Fruit fly (Drosophila melanogaster) whole organism, prepupa: Measurements from ENCODE around the gene rdx.
A peak's percentile ranks its signal among the peaks of the same experiment; 100 is the strongest.

Experiments used
- CG16779 ChIP-seq: fragments of 200-800 bp; sonication (Bioruptor generic); optimal IDR thresholded peaks from 3 replicates; lab custom pipeline; 2017; ENCODE audit warnings: missing biosample characterization, mild to moderate bottlenecking, missing genetic modification characterization
- CG3032 ChIP-seq: fragments of 200-800 bp; optimal IDR thresholded peaks from 2 replicates; lab custom pipeline; 2019; ENCODE audit warnings: missing biosample characterization, mild to moderate bottlenecking, missing genetic modification characterization, moderate library complexity
- CG34406 ChIP-seq: fragments of 200-800 bp; sonication (Bioruptor generic); optimal IDR thresholded peaks from 3 replicates; lab custom pipeline; 2016; ENCODE audit warnings: missing biosample characterization, missing genetic modification characterization
- CG8119 ChIP-seq: fragments of 200-800 bp; sonication (Bioruptor generic); IDR thresholded peaks from 3 replicates; pipeline ENCODE4 v1.3.6; 2022; ENCODE audit warnings: missing biosample characterization, missing genetic modification characterization
- Eip75B ChIP-seq: fragments of 200-800 bp; sonication (Bioruptor generic); optimal IDR thresholded peaks from 3 replicates; lab custom pipeline; 2016; ENCODE audit warnings: missing biosample characterization, missing genetic modification characterization
- Gug ChIP-seq: fragments of 200-800 bp; sonication (Bioruptor generic); IDR thresholded peaks from 2 replicates; pipeline ENCODE4 v1.3.6; 2022; ENCODE audit warnings: missing biosample characterization, missing genetic modification characterization
- Hr39 ChIP-seq: fragments of 200-800 bp; sonication (Bioruptor generic); optimal IDR thresholded peaks from 2 replicates; lab custom pipeline; 2016; ENCODE audit warnings: missing biosample characterization, missing genetic modification characterization
- Met ChIP-seq: fragments of 200-800 bp; sonication (Bioruptor generic); optimal IDR thresholded peaks from 3 replicates; lab custom pipeline; 2016; ENCODE audit warnings: missing biosample characterization, missing genetic modification characterization
- OdsH ChIP-seq: fragments of 200-800 bp; sonication (Bioruptor generic); optimal IDR thresholded peaks from 3 replicates; lab custom pipeline; 2016; ENCODE audit warnings: missing biosample characterization, missing genetic modification characterization
- acj6 ChIP-seq: fragments of 200-800 bp; sonication (Bioruptor generic); optimal IDR thresholded peaks from 3 replicates; lab custom pipeline; 2016; ENCODE audit warnings: missing biosample characterization, missing genetic modification characterization
- fd59A ChIP-seq: fragments of 200-800 bp; sonication (Bioruptor generic); optimal IDR thresholded peaks from 2 replicates; lab custom pipeline; 2017; ENCODE audit warnings: missing biosample characterization, mild to moderate bottlenecking, missing genetic modification characterization, missing genetic modification reagents
- fd85E ChIP-seq: fragments of 200-800 bp; sonication (Bioruptor generic); optimal IDR thresholded peaks from 3 replicates; lab custom pipeline; 2016; ENCODE audit warnings: missing biosample characterization, missing genetic modification characterization
- fkh ChIP-seq: fragments of 200-800 bp; sonication (Bioruptor generic); optimal IDR thresholded peaks from 3 replicates; lab custom pipeline; 2017; ENCODE audit warnings: missing biosample characterization, mild to moderate bottlenecking, missing genetic modification characterization, moderate library complexity

DNA sequence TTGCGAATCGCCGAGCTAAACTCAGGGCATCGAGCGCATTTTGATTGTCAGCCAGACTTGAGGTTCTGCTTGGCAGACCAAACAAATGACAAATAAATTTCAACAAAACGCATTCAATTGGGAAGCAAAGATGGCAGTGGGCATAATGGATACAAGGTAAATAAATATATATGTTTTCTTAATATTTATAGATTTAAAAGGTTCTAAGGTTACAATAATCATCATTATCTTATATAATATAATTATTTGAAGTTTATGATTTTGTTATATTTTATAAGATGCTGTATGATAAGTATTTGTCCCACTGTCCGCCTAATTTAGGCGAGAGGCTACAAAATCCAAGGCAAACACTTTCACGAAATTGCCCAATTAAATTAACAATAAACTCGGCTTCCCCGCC lies 113.8 kb downstream of the rdx start:
- no peak for TF ChIP-seq Eip75B (GFP tag; lab: Kevin White, UChicago)
- no peak for TF ChIP-seq Gug (GFP tag; lab: Robert Waterston, UW)
- TF ChIP-seq CG16779 (tag; lab: Kevin White, UChicago), result no peak
- TF ChIP-seq OdsH (GFP tag; lab: Kevin White, UChicago), result peak; percentile 25
- TF ChIP-seq acj6 (GFP tag; lab: Kevin White, UChicago), result no peak
- no peak for TF ChIP-seq Hr39 (GFP tag; lab: Kevin White, UChicago)
- TF ChIP-seq CG34406 (GFP tag; lab: Kevin White, UChicago), result no peak
- TF ChIP-seq fkh (GFP tag; lab: Kevin White, UChicago), result no peak
- TF ChIP-seq Met, result no peak
- peak; percentile 25 for TF ChIP-seq CG3032
- TF ChIP-seq fd85E (GFP tag; lab: Kevin White, UChicago), result no peak
- TF ChIP-seq fd59A, result no peak
- no peak; the same call in 2 of the 3 replicates for TF ChIP-seq CG8119 (GFP tag; lab: Robert Waterston, UW)
